Worm (Caenorhabditis elegans) whole organism, L4/young adult: Measurements from ENCODE around the gene Y54G9A.5.

ENCODE experiments used
- W03F9.2 ChIP-seq: fragments of 150-350 bp; optimal IDR thresholded peaks from 2 replicates; lab custom pipeline; 2014; ENCODE audit warnings: missing biosample characterization, missing genetic modification characterization
- dao-5 ChIP-seq: sonication (generic microtip); optimal IDR thresholded peaks from 2 replicates; lab custom pipeline; 2016; ENCODE audit warnings: missing genotype, missing genetic modification characterization, moderate library complexity, missing compliant biosample characterization
- him-1 ChIP-seq: sonication (generic microtip); optimal IDR thresholded peaks from 2 replicates; lab custom pipeline; 2016; ENCODE audit warnings: missing genotype, missing genetic modification reagents, missing genetic modification characterization, missing compliant biosample characterization

ce11 chrII:13720650-13721049 lies 2.2 kb upstream of the Y54G9A.5 start:
- TF ChIP-seq dao-5 (tag; lab: Kevin White, UChicago) (no peak), W03F9.2 (tag; lab: Kevin White, UChicago) (no peak), him-1 (tag; lab: Kevin White, UChicago) (no peak)
